Fruit fly (Drosophila melanogaster): Measurements from ENCODE around the gene spartin.

DNA sequence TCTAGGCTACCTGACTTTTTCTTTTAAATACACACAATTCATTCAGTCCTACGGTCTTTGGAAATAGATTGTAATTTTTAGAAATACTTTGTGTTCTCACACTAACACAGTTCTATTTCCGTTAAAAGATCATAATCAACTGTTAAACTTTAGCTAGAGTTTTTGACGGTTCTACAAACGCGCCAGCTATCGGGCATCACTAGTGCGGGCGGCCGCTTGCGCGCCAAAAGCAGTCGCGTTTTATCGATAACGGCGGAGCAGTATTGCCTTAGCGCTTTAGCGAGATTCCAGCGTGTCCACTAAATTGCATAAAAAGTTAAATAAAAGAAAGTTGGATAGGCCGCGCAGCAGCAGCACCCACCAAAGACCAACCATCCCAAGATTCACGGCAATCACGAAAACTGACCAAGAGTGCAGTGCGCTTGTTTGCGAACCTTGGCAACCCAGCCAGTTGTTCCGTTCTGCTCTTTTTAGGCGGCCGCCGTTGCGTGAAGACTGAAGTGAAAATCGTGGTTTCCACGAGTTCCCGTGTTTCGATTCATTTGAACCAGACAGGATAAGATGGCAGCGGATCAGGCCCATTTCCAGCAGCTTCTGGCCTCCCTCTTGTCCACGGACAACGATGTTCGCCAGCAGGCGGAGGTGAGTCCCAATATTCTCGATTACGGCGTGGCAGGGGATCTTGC is 5.3 kb upstream of the spartin start, which contains the start of gene Karybeta3:
- TF ChIP-seq hb (GFP tag; IDR thresholded peaks at IDR 0.05; ENCODE audit: partially characterized antibody): no peak; the same call in 2 of the 3 replicates
- peak; percentile 96 for TF ChIP-seq Ets97D (GFP tag; optimal IDR thresholded peaks at IDR 0.05)
- peak; percentile 69; the same call in 1 of the 2 replicates for TF ChIP-seq CG7372 (GFP tag; IDR thresholded peaks at IDR 0.05)
- peak; percentile 67 for TF ChIP-seq phol (tag; optimal IDR thresholded peaks at IDR 0.05)
- TF ChIP-seq CG10431 (GFP tag; optimal IDR thresholded peaks at IDR 0.05): peak; percentile 25
- TF ChIP-seq oc (tag; optimal IDR thresholded peaks at IDR 0.05): no peak

Measured in whole organism, embryonic.